Fruit fly (Drosophila melanogaster): ENCODE measurements around the gene ImpE3.
A peak's percentile ranks its signal among the peaks of the same experiment; 100 is the strongest.

ImpE3 gene

dm6 chr3R:8030151-8030899 is 979 bp upstream of the ImpE3 start, which contains the start of the genes CG10903 and CG2747:
Gene CG10903, plus strand, starts transcription at chr3R:8030411.
Gene CG2747, minus strand, starts transcription at chr3R:8030790.
- no peak for TF ChIP-seq dmrt93B (GFP tag; optimal IDR thresholded peaks at IDR 0.05)
- peak; percentile 3 for TF ChIP-seq rgr (GFP tag; optimal IDR thresholded peaks at IDR 0.05)
- no peak for TF ChIP-seq foxo (GFP tag; optimal IDR thresholded peaks at IDR 0.05)
- TF ChIP-seq sv (GFP tag; optimal IDR thresholded peaks at IDR 0.05): no peak
- peak; percentile 76 for TF ChIP-seq Myc (optimal IDR thresholded peaks at IDR 0.05)
- TF ChIP-seq Dfd (GFP tag; optimal IDR thresholded peaks at IDR 0.05): no peak
- TF ChIP-seq woc (GFP tag; optimal IDR thresholded peaks at IDR 0.05): no peak
- TF ChIP-seq jim (GFP tag; optimal IDR thresholded peaks at IDR 0.05): no peak
- TF ChIP-seq h (GFP tag; optimal IDR thresholded peaks at IDR 0.05): peak; percentile 50
- TF ChIP-seq pan (optimal IDR thresholded peaks at IDR 0.05): no peak
- no peak for TF ChIP-seq psq (GFP tag; optimal IDR thresholded peaks at IDR 0.05)
- peak; percentile 37 for TF ChIP-seq Vsx2 (GFP tag; optimal IDR thresholded peaks at IDR 0.05; ENCODE audit: partially characterized antibody)
- peak; percentile 24 for TF ChIP-seq Hnf4 (GFP tag; optimal IDR thresholded peaks at IDR 0.05)
- TF ChIP-seq brk (GFP tag; optimal IDR thresholded peaks at IDR 0.05): peak; percentile 26
- peak; percentile 3 for TF ChIP-seq Jra (GFP tag; optimal IDR thresholded peaks at IDR 0.05)

DNA sequence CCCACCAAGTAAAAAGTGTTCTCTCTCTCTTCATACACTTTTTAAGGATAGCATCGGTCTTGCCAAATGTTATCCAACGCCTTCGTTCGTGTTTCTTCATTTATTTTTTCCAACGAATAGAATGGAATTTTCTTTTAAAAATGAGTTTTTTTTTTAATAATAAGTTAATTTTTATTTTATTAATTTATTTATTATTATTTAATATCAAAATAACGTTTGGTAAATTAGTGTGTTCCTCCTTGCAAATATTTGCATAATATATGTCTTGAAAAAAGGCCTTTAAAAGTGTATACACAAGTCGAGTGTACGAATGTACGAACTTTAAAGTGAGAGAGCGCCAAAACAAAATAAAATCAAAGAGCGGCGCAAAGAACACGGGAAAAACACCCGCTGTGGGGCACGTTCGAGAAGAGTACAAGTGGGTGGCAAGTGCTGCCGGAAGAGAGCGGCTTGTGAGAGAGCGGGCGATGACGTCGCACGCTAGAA is 2.1 kb downstream of the ImpE3 start:
- TF ChIP-seq rgr (GFP tag; optimal IDR thresholded peaks at IDR 0.05): peak; percentile 84
- no peak for TF ChIP-seq Myc (optimal IDR thresholded peaks at IDR 0.05)
- no peak for TF ChIP-seq jim (GFP tag; optimal IDR thresholded peaks at IDR 0.05)
- TF ChIP-seq woc (GFP tag; optimal IDR thresholded peaks at IDR 0.05): peak; percentile 75
- peak; percentile 12 for TF ChIP-seq sv (GFP tag; optimal IDR thresholded peaks at IDR 0.05)
- peak; percentile 90 for TF ChIP-seq Sp1 (GFP tag; optimal IDR thresholded peaks at IDR 0.05)
- no peak for TF ChIP-seq pan (optimal IDR thresholded peaks at IDR 0.05)
- no peak for TF ChIP-seq fru (GFP tag; optimal IDR thresholded peaks at IDR 0.05)
- TF ChIP-seq dl (GFP tag; optimal IDR thresholded peaks at IDR 0.05; ENCODE audit: insufficient read depth in 1 of 2, partially characterized antibody in 2 of 2): peak; percentile 17 to 28
- TF ChIP-seq Hr78 (GFP tag; optimal IDR thresholded peaks at IDR 0.05): no peak
- TF ChIP-seq sage (GFP tag; optimal IDR thresholded peaks at IDR 0.05): peak; percentile 67
- TF ChIP-seq brk (GFP tag; optimal IDR thresholded peaks at IDR 0.05): no peak
- no peak for TF ChIP-seq Mio (GFP tag; optimal IDR thresholded peaks at IDR 0.05)
- TF ChIP-seq OdsH (GFP tag; optimal IDR thresholded peaks at IDR 0.05): peak; percentile 81
- no peak for TF ChIP-seq Hnf4 (GFP tag; optimal IDR thresholded peaks at IDR 0.05)
- peak; percentile 62 for TF ChIP-seq br (GFP tag; optimal IDR thresholded peaks at IDR 0.05)
- TF ChIP-seq Hr83 (GFP tag; optimal IDR thresholded peaks at IDR 0.05; ENCODE audit: poor library complexity, severe bottlenecking): no peak
- peak in 1 of 2 experiments; percentile 76 for TF ChIP-seq foxo (GFP tag; optimal IDR thresholded peaks at IDR 0.05)
- TF ChIP-seq Rel (GFP tag; optimal IDR thresholded peaks at IDR 0.05): peak; percentile 22
- TF ChIP-seq Rel (tag; optimal IDR thresholded peaks at IDR 0.05): peak; percentile 51
- TF ChIP-seq Dif (GFP tag; optimal IDR thresholded peaks at IDR 0.05; ENCODE audit: partially characterized antibody): peak; percentile 55
- TF ChIP-seq Vsx2 (GFP tag; optimal IDR thresholded peaks at IDR 0.05; ENCODE audit: partially characterized antibody): no peak
- TF ChIP-seq ey (GFP tag; optimal IDR thresholded peaks at IDR 0.05): peak; percentile 53
- TF ChIP-seq Abd-B (GFP tag; optimal IDR thresholded peaks at IDR 0.05): no peak
- no peak for TF ChIP-seq dsf (GFP tag; optimal IDR thresholded peaks at IDR 0.05; ENCODE audit: borderline replicate concordance)
- TF ChIP-seq Jra (GFP tag; optimal IDR thresholded peaks at IDR 0.05): no peak
- peak; percentile 18 for TF ChIP-seq h (GFP tag; optimal IDR thresholded peaks at IDR 0.05)
- TF ChIP-seq GATAd (GFP tag; optimal IDR thresholded peaks at IDR 0.05): no peak
- peak; percentile 85 for TF ChIP-seq psq (GFP tag; optimal IDR thresholded peaks at IDR 0.05)
- TF ChIP-seq CrebA (GFP tag; optimal IDR thresholded peaks at IDR 0.05; ENCODE audit: borderline replicate concordance): no peak
- peak; percentile 82 for TF ChIP-seq HLH106 (tag; optimal IDR thresholded peaks at IDR 0.05)
- TF ChIP-seq lola (GFP tag; optimal IDR thresholded peaks at IDR 0.05): no peak
- no peak for TF ChIP-seq tai (GFP tag; optimal IDR thresholded peaks at IDR 0.05)
- peak; percentile 65 for TF ChIP-seq dmrt93B (GFP tag; optimal IDR thresholded peaks at IDR 0.05)
- TF ChIP-seq usp (GFP tag; optimal IDR thresholded peaks at IDR 0.05): no peak
- no peak for TF ChIP-seq CG32264 (GFP tag; optimal IDR thresholded peaks at IDR 0.05)
